Fruit fly (Drosophila melanogaster) whole organism, embryonic: ENCODE data around the gene CG43610.

Source experiments
- B-H1 ChIP-seq: fragments of 200-800 bp; sonication (Bioruptor generic); IDR thresholded peaks from 3 replicates; pipeline ENCODE4 v1.3.6; 2022; ENCODE audit warnings: missing biosample characterization, missing genetic modification characterization
- BEAF-32 ChIP-seq: fragments of 200-800 bp; sonication (Bioruptor generic); optimal IDR thresholded peaks from 3 replicates; lab custom pipeline; 2017; ENCODE audit warnings: missing biosample characterization, missing genetic modification characterization, mild to moderate bottlenecking, moderate library complexity, missing genetic modification reagents
- Blimp-1 ChIP-seq: fragments of 200-800 bp; sonication (Bioruptor generic); optimal IDR thresholded peaks from 3 replicates; lab custom pipeline; 2018; ENCODE audit warnings: missing biosample characterization, missing genetic modification characterization, mild to moderate bottlenecking, moderate library complexity, missing genetic modification reagents
- CG11085 ChIP-seq: fragments of 200-800 bp; sonication (Bioruptor generic); IDR thresholded peaks from 2 replicates; pipeline ENCODE4 v1.3.6; 2022; ENCODE audit warnings: missing biosample characterization, missing genetic modification characterization
- CG11093 ChIP-seq: fragments of 200-800 bp; sonication (Bioruptor generic); IDR thresholded peaks from 3 replicates; pipeline ENCODE4 v1.3.6; 2022; ENCODE audit warnings: missing biosample characterization, missing genetic modification characterization
- CG12155 ChIP-seq: fragments of 200-800 bp; sonication (Bioruptor generic); optimal IDR thresholded peaks from 3 replicates; lab custom pipeline; 2016; ENCODE audit warnings: missing biosample characterization, missing genetic modification characterization
- CG14441 ChIP-seq: fragments of 200-800 bp; sonication (Bioruptor generic); IDR thresholded peaks from 2 replicates; pipeline ENCODE4 v1.3.6; 2022; ENCODE audit warnings: missing biosample characterization, missing genetic modification characterization
- CG14667 ChIP-seq: fragments of 200-800 bp; sonication (Bioruptor generic); IDR thresholded peaks from 2 replicates; pipeline ENCODE4 v1.3.6; 2022; ENCODE audit warnings: missing biosample characterization, missing genetic modification characterization
- CG15269 ChIP-seq: fragments of 200-800 bp; sonication (Bioruptor generic); optimal IDR thresholded peaks from 2 replicates; lab custom pipeline; 2018; ENCODE audit warnings: missing biosample characterization, mild to moderate bottlenecking, missing genetic modification characterization, moderate library complexity
- CG17829 ChIP-seq: fragments of 200-800 bp; optimal IDR thresholded peaks from 2 replicates; lab custom pipeline; 2019; ENCODE audit warnings: missing biosample characterization, mild to moderate bottlenecking, missing genetic modification characterization, moderate library complexity
- CG18476 ChIP-seq: fragments of 200-800 bp; sonication (Bioruptor generic); optimal IDR thresholded peaks from 2 replicates; lab custom pipeline; 2016; ENCODE audit warnings: missing biosample characterization, mild to moderate bottlenecking, missing genetic modification characterization
- CG2889 ChIP-seq: fragments of 200-800 bp; sonication (Bioruptor generic); IDR thresholded peaks from 3 replicates; pipeline ENCODE4 v1.3.6; 2022; ENCODE audit warnings: missing biosample characterization, missing genetic modification characterization
- CG3065 ChIP-seq: fragments of 200-800 bp; sonication (Bioruptor generic); optimal IDR thresholded peaks from 2 replicates; lab custom pipeline; 2016; ENCODE audit warnings: missing biosample characterization, missing genetic modification characterization
- CG31224 ChIP-seq: fragments of 200-800 bp; sonication (Bioruptor generic); IDR thresholded peaks from 2 replicates; pipeline ENCODE4 v1.3.6; 2022; ENCODE audit warnings: missing biosample characterization, missing genetic modification characterization
- CG3281 ChIP-seq: fragments of 200-800 bp; sonication (Bioruptor generic); optimal IDR thresholded peaks from 3 replicates; lab custom pipeline; 2017; ENCODE audit warnings: missing biosample characterization, mild to moderate bottlenecking, missing genetic modification characterization
- CG34376 ChIP-seq: fragments of 200-800 bp; sonication (Bioruptor generic); optimal IDR thresholded peaks from 2 replicates; lab custom pipeline; 2018; ENCODE audit warnings: missing biosample characterization, mild to moderate bottlenecking, missing genetic modification characterization
- CG3847 ChIP-seq: fragments of 200-800 bp; sonication (Bioruptor generic); IDR thresholded peaks from 2 replicates; pipeline ENCODE4 v1.3.6; 2022; ENCODE audit warnings: missing biosample characterization, missing genetic modification characterization
- CG4424 ChIP-seq: fragments of 200-800 bp; sonication (Bioruptor generic); optimal IDR thresholded peaks from 3 replicates; lab custom pipeline; 2016; ENCODE audit warnings: missing biosample characterization, missing genetic modification characterization
- CG7372 ChIP-seq: fragments of 200-800 bp; sonication (Bioruptor generic); IDR thresholded peaks from 2 replicates; pipeline ENCODE4 v1.3.6; 2022; ENCODE audit warnings: missing biosample characterization, missing genetic modification characterization
- CG7745 ChIP-seq: fragments of 200-800 bp; sonication (Bioruptor generic); optimal IDR thresholded peaks from 2 replicates; lab custom pipeline; 2018; ENCODE audit warnings: missing biosample characterization, mild to moderate bottlenecking, missing genetic modification characterization, moderate library complexity
- CG8281 ChIP-seq: fragments of 200-800 bp; sonication (Bioruptor generic); optimal IDR thresholded peaks from 2 replicates; lab custom pipeline; 2018; ENCODE audit warnings: missing biosample characterization, mild to moderate bottlenecking, missing genetic modification characterization, moderate library complexity
- CG9876 ChIP-seq: fragments of 200-800 bp; sonication (Bioruptor generic); optimal IDR thresholded peaks from 2 replicates; lab custom pipeline; 2016; ENCODE audit warnings: missing biosample characterization, missing genetic modification characterization
- Ets97D ChIP-seq: fragments of 200-800 bp; sonication (Bioruptor generic); optimal IDR thresholded peaks from 3 replicates; lab custom pipeline; 2016; ENCODE audit warnings: missing biosample characterization, missing genetic modification characterization
- Fer1 ChIP-seq: fragments of 200-800 bp; sonication (Bioruptor generic); optimal IDR thresholded peaks from 2 replicates; lab custom pipeline; 2017; ENCODE audit warnings: missing biosample characterization, mild to moderate bottlenecking, missing genetic modification characterization
- H15 ChIP-seq: fragments of 200-800 bp; sonication (Bioruptor generic); IDR thresholded peaks from 3 replicates; pipeline ENCODE4 v1.3.6; 2022; ENCODE audit warnings: missing biosample characterization, missing genetic modification characterization
- HmgZ ChIP-seq: fragments of 200-800 bp; sonication (Bioruptor generic); optimal IDR thresholded peaks from 2 replicates; lab custom pipeline; 2018; ENCODE audit warnings: missing biosample characterization, mild to moderate bottlenecking, missing genetic modification characterization
- MTF-1 ChIP-seq: fragments of 200-800 bp; sonication (Bioruptor generic); optimal IDR thresholded peaks from 2 replicates; lab custom pipeline; 2018; ENCODE audit warnings: missing biosample characterization, mild to moderate bottlenecking, missing genetic modification characterization, borderline replicate concordance
- Max ChIP-seq: fragments of 200-800 bp; sonication (Bioruptor generic); optimal IDR thresholded peaks from 2 replicates; lab custom pipeline; 2016; ENCODE audit warnings: missing biosample characterization, mild to moderate bottlenecking, missing genetic modification characterization
- Med ChIP-seq: fragments of 200-800 bp; sonication (Bioruptor generic); peaks from one replicate; lab custom pipeline; 2016; ENCODE audit warnings: missing biosample characterization, missing genetic modification characterization, mild to moderate bottlenecking, inconsistent platforms, moderate library complexity
- Mrtf ChIP-seq: fragments of 200-800 bp; sonication (Bioruptor generic); IDR thresholded peaks from 3 replicates; pipeline ENCODE4 v1.3.6; 2022; ENCODE audit warnings: missing biosample characterization, missing genetic modification characterization
- Ptx1 ChIP-seq: fragments of 200-800 bp; sonication (Bioruptor generic); IDR thresholded peaks from 2 replicates; pipeline ENCODE4 v1.3.6; 2022; ENCODE audit warnings: missing biosample characterization, missing genetic modification characterization
- Sry-β ChIP-seq: fragments of 200-800 bp; sonication (Bioruptor generic); optimal IDR thresholded peaks from 2 replicates; lab custom pipeline; 2018; ENCODE audit warnings: missing biosample characterization, mild to moderate bottlenecking, missing genetic modification characterization, moderate library complexity
- al ChIP-seq: fragments of 200-800 bp; sonication (Bioruptor generic); IDR thresholded peaks from 2 replicates; pipeline ENCODE4 v1.3.6; 2022; ENCODE audit warnings: missing biosample characterization, missing genetic modification characterization
- cato ChIP-seq: fragments of 200-800 bp; sonication (Bioruptor generic); optimal IDR thresholded peaks from 2 replicates; lab custom pipeline; 2016; ENCODE audit warnings: missing biosample characterization, missing genetic modification characterization, borderline replicate concordance
- cwo ChIP-seq: fragments of 200-800 bp; sonication (Bioruptor generic); optimal IDR thresholded peaks from 3 replicates; lab custom pipeline; 2017; ENCODE audit warnings: missing biosample characterization, missing genetic modification characterization, mild to moderate bottlenecking, moderate library complexity, missing genetic modification reagents
- grau ChIP-seq: fragments of 200-800 bp; optimal IDR thresholded peaks from 3 replicates; lab custom pipeline; 2019; ENCODE audit warnings: missing biosample characterization, mild to moderate bottlenecking, missing genetic modification characterization, moderate library complexity
- ind ChIP-seq: fragments of 200-800 bp; sonication (Bioruptor generic); optimal IDR thresholded peaks from 3 replicates; lab custom pipeline; 2016; ENCODE audit warnings: missing biosample characterization, missing genetic modification characterization
- lilli ChIP-seq: fragments of 200-800 bp; sonication (Bioruptor generic); optimal IDR thresholded peaks from 3 replicates; lab custom pipeline; 2016; ENCODE audit warnings: missing biosample characterization, missing genetic modification characterization
- luna ChIP-seq: fragments of 200-800 bp; sonication (Bioruptor generic); optimal IDR thresholded peaks from 2 replicates; lab custom pipeline; 2016; ENCODE audit warnings: missing biosample characterization, missing genetic modification characterization
- maf-S ChIP-seq: fragments of 200-800 bp; sonication (Bioruptor generic); optimal IDR thresholded peaks from 2 replicates; lab custom pipeline; 2016; ENCODE audit warnings: missing biosample characterization, missing genetic modification characterization
- pho ChIP-seq: fragments of 200-800 bp; sonication (Bioruptor generic); optimal IDR thresholded peaks from 2 replicates; lab custom pipeline; 2016; ENCODE audit warnings: missing biosample characterization, missing genetic modification characterization
- pros ChIP-seq: fragments of 200-800 bp; sonication (Bioruptor generic); optimal IDR thresholded peaks from 3 replicates; lab custom pipeline; 2019; ENCODE audit warnings: missing biosample characterization, mild to moderate bottlenecking, missing genetic modification characterization, moderate library complexity
- ranshi ChIP-seq: fragments of 200-800 bp; sonication (Bioruptor generic); IDR thresholded peaks from 2 replicates; pipeline ENCODE4 v1.3.6; 2022; ENCODE audit warnings: missing biosample characterization, missing genetic modification characterization
- salm ChIP-seq: fragments of 200-800 bp; sonication (Bioruptor generic); optimal IDR thresholded peaks from 2 replicates; lab custom pipeline; 2018; ENCODE audit warnings: missing biosample characterization, mild to moderate bottlenecking, missing genetic modification characterization
- sens-2 ChIP-seq: fragments of 200-800 bp; sonication (Bioruptor generic); IDR thresholded peaks from 2 replicates; pipeline ENCODE4 v1.3.6; 2022; ENCODE audit warnings: missing biosample characterization, missing genetic modification characterization
- sim ChIP-seq: fragments of 200-800 bp; sonication (Bioruptor generic); IDR thresholded peaks from 2 replicates; pipeline ENCODE4 v1.3.6; 2022; ENCODE audit warnings: missing biosample characterization, missing genetic modification characterization
- sqz ChIP-seq: fragments of 200-800 bp; sonication (Bioruptor generic); optimal IDR thresholded peaks from 3 replicates; lab custom pipeline; 2018; ENCODE audit warnings: missing biosample characterization, mild to moderate bottlenecking, missing genetic modification characterization
- stwl ChIP-seq: fragments of 200-800 bp; sonication (Bioruptor generic); optimal IDR thresholded peaks from 3 replicates; lab custom pipeline; 2018; ENCODE audit warnings: missing biosample characterization, mild to moderate bottlenecking, missing genetic modification characterization, moderate library complexity
- ttk ChIP-seq: fragments of 200-800 bp; sonication (Bioruptor generic); IDR thresholded peaks from 2 replicates; pipeline ENCODE4 v2.1.2; 2022; ENCODE audit warnings: missing biosample characterization, missing genetic modification characterization
- wor ChIP-seq: fragments of 200-800 bp; sonication (Bioruptor generic); IDR thresholded peaks from 2 replicates; pipeline ENCODE4 v1.3.6; 2022; ENCODE audit warnings: missing biosample characterization, missing genetic modification characterization

Gene CG43610

dm6 chr2L:6819230-6820049 lies 20.4 kb downstream of the CG43610 start (continued):
- no peak for TF ChIP-seq Max
- peak; percentile 83 for TF ChIP-seq salm (tag; lab: Kevin White, UChicago)
- peak; percentile 16; the same call in 1 of the 2 replicates for TF ChIP-seq wor (GFP tag; lab: Robert Waterston, UW)
- peak; percentile 47 for TF ChIP-seq CG17829 (tag; lab: Kevin White, UChicago)
- no peak for TF ChIP-seq sim (GFP tag; lab: Robert Waterston, UW)
- TF ChIP-seq pho (GFP tag; lab: Kevin White, UChicago), result no peak
- no peak for TF ChIP-seq pros (GFP tag; lab: Kevin White, UChicago)
- no peak for TF ChIP-seq H15
- no peak for TF ChIP-seq CG3281 (GFP tag; lab: Kevin White, UChicago)
- TF ChIP-seq CG31224 (GFP tag; lab: Robert Waterston, UW), result 0 out of 2 replicates have a peak, but pooled peaks have one; percentile 25
- no peak for TF ChIP-seq stwl (tag; lab: Kevin White, UChicago)
- TF ChIP-seq CG8281 (tag; lab: Kevin White, UChicago), result no peak
- no peak for TF ChIP-seq Sry-β
- peak; percentile 10 for TF ChIP-seq ind (GFP tag; lab: Kevin White, UChicago)
- TF ChIP-seq luna, result no peak
- no peak for TF ChIP-seq sqz (GFP tag; lab: Kevin White, UChicago)
- TF ChIP-seq CG7372, result no peak
- TF ChIP-seq ttk (GFP tag; lab: Robert Waterston, UW), result no peak
- TF ChIP-seq CG15269 (tag; lab: Kevin White, UChicago), result peak; percentile 6
- TF ChIP-seq CG12155, result peak; percentile 19
- peak; percentile 38 for TF ChIP-seq lilli (GFP tag; lab: Kevin White, UChicago)
- TF ChIP-seq CG9876, result no peak
- TF ChIP-seq CG4424, result peak; percentile 57
- TF ChIP-seq CG11093 (GFP tag; lab: Robert Waterston, UW), result no peak
- TF ChIP-seq cato (GFP tag; lab: Kevin White, UChicago), result peak; percentile 27
- TF ChIP-seq CG3847 (GFP tag; lab: Robert Waterston, UW), result 0 out of 2 replicates have a peak, but pooled peaks have one; percentile 15
- peak; percentile 95 for TF ChIP-seq sens-2 (GFP tag; lab: Robert Waterston, UW)
- no peak for TF ChIP-seq Fer1 (GFP tag; lab: Kevin White, UChicago)
- peak; percentile 9 for TF ChIP-seq CG34376
- peak; percentile 41 for TF ChIP-seq Blimp-1
- TF ChIP-seq Ets97D (GFP tag; lab: Kevin White, UChicago), result no peak
- TF ChIP-seq Ptx1 (GFP tag; lab: Robert Waterston, UW), result peak; percentile 29; the same call in 1 of the 2 replicates
- peak; percentile 37 for TF ChIP-seq cwo (GFP tag; lab: Kevin White, UChicago)
- TF ChIP-seq BEAF-32 (GFP tag; lab: Kevin White, UChicago), result no peak
- no peak for TF ChIP-seq CG14441 (GFP tag; lab: Robert Waterston, UW)
- peak; percentile 23 for TF ChIP-seq CG18476 (GFP tag; lab: Kevin White, UChicago)
- TF ChIP-seq CG3065 (GFP tag; lab: Kevin White, UChicago), result no peak
- no peak for TF ChIP-seq maf-S
- TF ChIP-seq Mrtf (GFP tag; lab: Robert Waterston, UW), result no peak
- TF ChIP-seq grau (tag; lab: Kevin White, UChicago), result peak; percentile 60
- TF ChIP-seq ranshi (GFP tag; lab: Robert Waterston, UW), result no peak
- TF ChIP-seq CG7745, result no peak
- peak; percentile 16; the same call in 1 of the 2 replicates for TF ChIP-seq al
- no peak for TF ChIP-seq MTF-1
- TF ChIP-seq B-H1 (GFP tag; lab: Robert Waterston, UW), result no peak
- TF ChIP-seq HmgZ (tag; lab: Kevin White, UChicago), result no peak
- no peak for TF ChIP-seq CG11085 (GFP tag; lab: Robert Waterston, UW)
- TF ChIP-seq CG14667 (GFP tag; lab: Robert Waterston, UW), result 0 out of 2 replicates have a peak, but pooled peaks have one; percentile 9
- no peak for TF ChIP-seq CG2889 (GFP tag; lab: Robert Waterston, UW)
- peak; percentile 28 for TF ChIP-seq Med (GFP tag; lab: Kevin White, UChicago)
